Worm (Caenorhabditis elegans) whole organism, young adult: ENCODE measurements around the gene T19H12.6.

Experiments used
- C06A6.2 ChIP-seq: fragments of 200-800 bp; sonication (Bioruptor generic); conservative IDR thresholded peaks from 2 replicates; pipeline ENCODE4 v1.3.6; 2022; ENCODE audit warnings: missing genetic modification characterization, missing compliant biosample characterization
- F39B2.1 ChIP-seq: fragments of 200-800 bp; sonication (Bioruptor generic); IDR thresholded peaks from 2 replicates; pipeline ENCODE4 v1.3.6; 2022; ENCODE audit warnings: missing genetic modification reagents, missing genetic modification characterization, missing compliant biosample characterization
- ama-1 ChIP-seq, 3 experiments: fragments of 150-350 bp in 1 of 3; sonication (generic microtip) in 2 of 3; optimal IDR thresholded peaks; 2 replicates each; lab custom pipeline; 2014 to 2018; ENCODE audit warnings: missing biosample characterization in 2 of 3, missing genetic modification characterization in 2 of 3, missing genetic modification reagents in 2 of 3
- atf-7 ChIP-seq: sonication (generic microtip); optimal IDR thresholded peaks from 2 replicates; lab custom pipeline; 2017; ENCODE audit warnings: mild to moderate bottlenecking, missing genetic modification characterization, missing compliant biosample characterization
- dpff-1 ChIP-seq: sonication (generic microtip); optimal IDR thresholded peaks from 2 replicates; lab custom pipeline; 2017; ENCODE audit warnings: mild to moderate bottlenecking, missing genetic modification characterization, missing compliant biosample characterization
- dpl-1 ChIP-seq: fragments of 150-350 bp; optimal IDR thresholded peaks from 2 replicates; lab custom pipeline; 2014; ENCODE audit warnings: missing biosample characterization, missing genetic modification reagents, missing genetic modification characterization
- ets-4 ChIP-seq: fragments of 200-800 bp; sonication (Bioruptor generic); optimal IDR thresholded peaks from 2 replicates; lab custom pipeline; 2018; ENCODE audit warnings: mild to moderate bottlenecking, missing genetic modification characterization, missing compliant biosample characterization
- lin-35 ChIP-seq, 3 experiments: fragments of 150-350 bp in 2 of 3; sonication (generic microtip) in 1 of 3; optimal IDR thresholded peaks; 2 replicates each; lab custom pipeline; 2014 to 2018; ENCODE audit warnings: missing biosample characterization in 3 of 3, missing genetic modification characterization in 3 of 3, missing genetic modification reagents in 3 of 3
- snpc-4 ChIP-seq, 5 experiments: fragments of 150-350 bp in 1 of 5; sonication (generic microtip) in 4 of 5; optimal IDR thresholded peaks; 2 replicates each; lab custom pipeline; 2014 to 2018; ENCODE audit warnings: missing genetic modification characterization in 5 of 5, missing biosample characterization in 3 of 5, antibody characterized with exemption in 2 of 5, mild to moderate bottlenecking in 2 of 5, missing compliant biosample characterization in 2 of 5, missing genotype in 2 of 5, moderate library complexity in 2 of 5, missing genetic modification reagents in 1 of 5
- somi-1 ChIP-seq: fragments of 200-800 bp; sonication (Bioruptor generic); optimal IDR thresholded peaks from 2 replicates; lab custom pipeline; 2018; ENCODE audit warnings: mild to moderate bottlenecking, missing genetic modification characterization, missing compliant biosample characterization
- tlf-1 ChIP-seq: fragments of 200-800 bp; sonication (Bioruptor generic); optimal IDR thresholded peaks from 2 replicates; lab custom pipeline; 2018; ENCODE audit warnings: mild to moderate bottlenecking, missing genetic modification characterization, missing compliant biosample characterization
- unc-130 ChIP-seq: sonication (generic microtip); optimal IDR thresholded peaks from 2 replicates; lab custom pipeline; 2016; ENCODE audit warnings: missing genetic modification reagents, missing genetic modification characterization, missing compliant biosample characterization
- unc-62 ChIP-seq: fragments of 150-350 bp; optimal IDR thresholded peaks from 2 replicates; lab custom pipeline; 2014; ENCODE audit warnings: missing biosample characterization, missing genetic modification reagents, missing genetic modification characterization
- ztf-26 ChIP-seq: sonication (generic microtip); optimal IDR thresholded peaks from 2 replicates; lab custom pipeline; 2017; ENCODE audit warnings: missing genetic modification characterization, missing compliant biosample characterization

DNA sequence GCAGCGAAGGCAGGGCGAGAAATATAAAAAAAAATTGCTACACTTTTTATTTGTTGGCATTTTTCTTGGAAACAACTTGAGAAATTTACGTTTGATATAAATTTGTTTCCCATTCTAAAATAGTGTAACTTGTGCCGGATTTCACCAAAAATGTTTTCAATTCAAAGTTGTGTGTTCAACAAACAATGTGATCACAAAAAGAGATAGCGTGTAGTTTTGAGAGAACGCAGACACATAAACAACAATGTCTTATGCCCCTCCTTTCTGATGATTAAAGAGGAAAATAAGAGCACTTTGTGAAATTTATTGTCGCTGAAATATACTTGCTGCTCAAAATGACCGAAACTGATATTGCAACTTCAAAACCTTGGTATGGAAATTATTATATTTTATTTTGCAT is 30.1 kb downstream of the T19H12.6 start, which contains the start of gene abhd-5.1:
- TF ChIP-seq F39B2.1 (no peak), unc-62 (no peak), ztf-26 (tag; lab: Kevin White, UChicago) (no peak), ets-4 (GFP tag; lab: Kevin White, UChicago) (no peak), snpc-4 (GFP tag; optimal IDR thresholded peaks at IDR 0.05; lab: Kevin White, UChicago) (no peak), snpc-4 (tag; optimal IDR thresholded peaks at IDR 0.05; lab: Kevin White, UChicago) (no peak), ama-1 (optimal IDR thresholded peaks at IDR 0.05; lab: Kevin White, UChicago) (no peak), ama-1 (GFP tag; optimal IDR thresholded peaks at IDR 0.05; lab: Kevin White, UChicago) (no peak), lin-35 (GFP tag; optimal IDR thresholded peaks at IDR 0.05; lab: Kevin White, UChicago) (peak in 1 of 3 experiments; percentile 8), tlf-1 (GFP tag; lab: Kevin White, UChicago) (no peak), somi-1 (no peak), dpl-1 (GFP tag; lab: Kevin White, UChicago) (no peak), atf-7 (tag; lab: Kevin White, UChicago) (no peak), unc-130 (no peak), C06A6.2 (GFP tag; lab: Robert Waterston, UW) (no peak), dpff-1 (tag; lab: Kevin White, UChicago) (no peak)
